Worm (Caenorhabditis elegans) whole organism, early embryonic: Measurements from ENCODE around the gene Y39A3B.8.

Experiments used
- B0310.2 ChIP-seq: sonication (generic microtip); optimal IDR thresholded peaks from 2 replicates; lab custom pipeline; 2016; ENCODE audit warnings: mild to moderate bottlenecking, missing genetic modification characterization, missing compliant biosample characterization
- F13C5.2 ChIP-seq: sonication (generic microtip); optimal IDR thresholded peaks from 2 replicates; lab custom pipeline; 2017; ENCODE audit warnings: mild to moderate bottlenecking, missing genetic modification characterization, inconsistent platforms, missing compliant biosample characterization
- aly-1 ChIP-seq: sonication (generic microtip); optimal IDR thresholded peaks from 2 replicates; lab custom pipeline; 2016; ENCODE audit warnings: missing genetic modification characterization, missing compliant biosample characterization
- ama-1 ChIP-seq: fragments of 150-350 bp; optimal IDR thresholded peaks from 2 replicates; lab custom pipeline; 2014
- ceh-13 ChIP-seq: fragments of 200-800 bp; sonication (Bioruptor generic); optimal IDR thresholded peaks from 2 replicates; lab custom pipeline; 2018; ENCODE audit warnings: mild to moderate bottlenecking, missing genetic modification characterization, missing compliant biosample characterization
- ceh-36 ChIP-seq: sonication (generic microtip); optimal IDR thresholded peaks from 2 replicates; lab custom pipeline; 2016; ENCODE audit warnings: missing genetic modification characterization, inconsistent platforms, missing compliant biosample characterization
- ets-7 ChIP-seq: sonication (generic microtip); optimal IDR thresholded peaks from 2 replicates; lab custom pipeline; 2016; ENCODE audit warnings: missing genotype, missing genetic modification characterization, missing compliant biosample characterization
- flt-1 ChIP-seq: fragments of 200-800 bp; sonication (Bioruptor generic); IDR thresholded peaks from 2 replicates; pipeline ENCODE4 v1.3.6; 2022; ENCODE audit warnings: missing genetic modification characterization, missing compliant biosample characterization
- hmbx-1 ChIP-seq: sonication (generic microtip); optimal IDR thresholded peaks from 2 replicates; lab custom pipeline; 2016; ENCODE audit warnings: mild to moderate bottlenecking, missing genetic modification characterization, missing compliant biosample characterization
- hmg-4 ChIP-seq: fragments of 200-800 bp; sonication (Bioruptor generic); optimal IDR thresholded peaks from 2 replicates; lab custom pipeline; 2018; ENCODE audit warnings: mild to moderate bottlenecking, missing genetic modification characterization, missing compliant biosample characterization
- hnd-1 ChIP-seq: sonication (generic microtip); optimal IDR thresholded peaks from 2 replicates; lab custom pipeline; 2016; ENCODE audit warnings: missing genetic modification characterization, missing compliant biosample characterization
- pes-1 ChIP-seq: fragments of 200-800 bp; sonication (Bioruptor generic); IDR thresholded peaks from 2 replicates; pipeline ENCODE4 v1.3.6; 2022; ENCODE audit warnings: missing genetic modification reagents, missing genetic modification characterization, missing compliant biosample characterization
- scrt-1 ChIP-seq: fragments of 200-800 bp; sonication (Bioruptor generic); IDR thresholded peaks from 2 replicates; pipeline ENCODE4 v1.3.6; 2022; ENCODE audit warnings: missing genetic modification characterization, missing compliant biosample characterization
- sea-1 ChIP-seq: fragments of 200-800 bp; sonication (Bioruptor generic); conservative IDR thresholded peaks from 2 replicates; pipeline ENCODE4 v1.3.6; 2022; ENCODE audit warnings: missing genetic modification characterization, missing compliant biosample characterization
- tbx-11 ChIP-seq: fragments of 200-800 bp; sonication (Bioruptor generic); IDR thresholded peaks from 2 replicates; pipeline ENCODE4 v1.3.6; 2022; ENCODE audit warnings: missing genetic modification characterization, missing compliant biosample characterization
- tbx-37 ChIP-seq: fragments of 200-800 bp; sonication (Bioruptor generic); conservative IDR thresholded peaks from 2 replicates; pipeline ENCODE4 v1.3.6; 2022; ENCODE audit warnings: missing genetic modification reagents, missing genetic modification characterization, missing compliant biosample characterization
- tra-4 ChIP-seq: sonication (generic microtip); optimal IDR thresholded peaks from 2 replicates; lab custom pipeline; 2017; ENCODE audit warnings: missing genetic modification characterization, missing compliant biosample characterization

The Y39A3B.8 gene

DNA sequence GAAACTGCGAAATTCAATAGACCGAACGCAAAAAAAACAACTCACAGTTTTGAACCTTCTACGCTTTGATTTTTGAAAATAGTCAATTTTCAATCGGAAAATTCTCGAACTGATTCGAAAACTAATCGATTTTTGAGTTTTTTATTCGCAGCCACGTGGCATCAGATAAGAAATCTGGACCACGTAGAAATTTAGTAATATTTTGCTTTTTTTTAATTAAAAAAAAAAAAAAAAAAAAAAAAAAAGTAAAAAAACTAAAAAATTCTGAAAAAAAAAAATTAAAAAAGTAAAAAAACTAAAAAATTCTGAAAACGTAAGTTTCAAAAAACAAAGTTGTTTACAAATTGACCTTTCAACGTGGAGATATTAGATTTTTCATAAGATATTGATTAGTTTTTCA is 11.2 kb upstream of the Y39A3B.8 start, which contains the start of gene R155.3:
Gene R155.3 (minus strand): TSS at position 101 of the 400 bp plus-strand sequence.
- no peak for TF ChIP-seq pes-1 (GFP tag; lab: Robert Waterston, UW)
- TF ChIP-seq sea-1 (GFP tag; lab: Robert Waterston, UW) = no peak
- TF ChIP-seq hmg-4 (GFP tag; lab: Kevin White, UChicago) = no peak
- no peak for TF ChIP-seq aly-1 (tag; lab: Kevin White, UChicago)
- no peak for TF ChIP-seq hnd-1 (tag; lab: Kevin White, UChicago)
- no peak for TF ChIP-seq scrt-1 (GFP tag; lab: Robert Waterston, UW)
- TF ChIP-seq flt-1 (GFP tag; lab: Robert Waterston, UW) = no peak
- no peak for TF ChIP-seq F13C5.2
- TF ChIP-seq B0310.2 = no peak
- no peak for TF ChIP-seq ceh-36 (tag; lab: Kevin White, UChicago)
- no peak for TF ChIP-seq ets-7 (tag; lab: Kevin White, UChicago)
- TF ChIP-seq tra-4 (tag; lab: Kevin White, UChicago) = no peak
- TF ChIP-seq hmbx-1 (tag; lab: Kevin White, UChicago) = no peak
- no peak for TF ChIP-seq tbx-11 (GFP tag; lab: Robert Waterston, UW)
- no peak for TF ChIP-seq tbx-37 (GFP tag; lab: Robert Waterston, UW)
- TF ChIP-seq ceh-13 = no peak
- no peak for TF ChIP-seq ama-1

ce11 chrIII:1977424-1977823 is 10.4 kb upstream of the Y39A3B.8 start:
- TF ChIP-seq sea-1 (GFP tag; lab: Robert Waterston, UW) = no peak
- TF ChIP-seq ceh-13 = no peak
- no peak for TF ChIP-seq tra-4 (tag; lab: Kevin White, UChicago)
- TF ChIP-seq hmbx-1 (tag; lab: Kevin White, UChicago) = no peak
- TF ChIP-seq scrt-1 (GFP tag; lab: Robert Waterston, UW) = no peak
- no peak for TF ChIP-seq B0310.2
- TF ChIP-seq pes-1 (GFP tag; lab: Robert Waterston, UW) = no peak
- TF ChIP-seq tbx-11 (GFP tag; lab: Robert Waterston, UW) = no peak
- no peak for TF ChIP-seq tbx-37 (GFP tag; lab: Robert Waterston, UW)
- TF ChIP-seq hnd-1 (tag; lab: Kevin White, UChicago) = no peak
- no peak for TF ChIP-seq aly-1 (tag; lab: Kevin White, UChicago)
- no peak for TF ChIP-seq ama-1
- TF ChIP-seq F13C5.2 = no peak
- TF ChIP-seq hmg-4 (GFP tag; lab: Kevin White, UChicago) = no peak

ce11 chrIII:1981467-1981866 is 6.3 kb upstream of the Y39A3B.8 start:
- no peak for TF ChIP-seq ets-7 (tag; lab: Kevin White, UChicago)

ce11 chrIII:1982597-1983244 is 5.1 kb upstream of the Y39A3B.8 start, which contains the start of gene srd-66:
srd-66 (minus strand) TSS chrIII:1982647.
- no peak for TF ChIP-seq B0310.2
- TF ChIP-seq ets-7 (tag; lab: Kevin White, UChicago) = no peak
- TF ChIP-seq flt-1 (GFP tag; lab: Robert Waterston, UW) = no peak
- no peak for TF ChIP-seq aly-1 (tag; lab: Kevin White, UChicago)
- no peak for TF ChIP-seq ceh-36 (tag; lab: Kevin White, UChicago)
- no peak for TF ChIP-seq tra-4 (tag; lab: Kevin White, UChicago)
- TF ChIP-seq F13C5.2 = no peak
- TF ChIP-seq ama-1 = no peak
- no peak for TF ChIP-seq hmbx-1 (tag; lab: Kevin White, UChicago)
- no peak for TF ChIP-seq pes-1 (GFP tag; lab: Robert Waterston, UW)
- TF ChIP-seq sea-1 (GFP tag; lab: Robert Waterston, UW) = no peak
- TF ChIP-seq tbx-11 (GFP tag; lab: Robert Waterston, UW) = no peak
- no peak for TF ChIP-seq tbx-37 (GFP tag; lab: Robert Waterston, UW)
- no peak for TF ChIP-seq scrt-1 (GFP tag; lab: Robert Waterston, UW)
- no peak for TF ChIP-seq hmg-4 (GFP tag; lab: Kevin White, UChicago)
- TF ChIP-seq ceh-13 = no peak
- no peak for TF ChIP-seq hnd-1 (tag; lab: Kevin White, UChicago)

DNA sequence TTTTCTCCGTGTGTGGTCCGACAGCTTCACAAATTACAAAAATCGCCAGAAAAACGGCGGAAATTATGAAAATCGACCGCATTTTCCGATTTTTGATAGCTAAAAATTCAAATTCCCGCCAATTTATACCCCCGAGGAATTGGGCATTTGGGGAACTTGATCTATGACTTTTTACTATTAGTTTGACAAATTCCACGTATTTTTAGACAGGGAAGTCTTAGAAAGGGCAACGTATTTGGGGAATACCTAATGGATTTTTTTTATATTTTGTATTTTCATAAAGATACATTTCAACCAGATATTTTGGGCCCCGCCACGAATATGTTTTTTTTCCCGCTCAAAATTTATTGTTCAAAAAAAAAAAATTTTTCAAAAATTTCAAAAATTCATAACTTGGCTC is 2.9 kb upstream of the Y39A3B.8 start, which contains the start of gene Y39A3B.7:
Gene Y39A3B.7 (minus strand): TSS at position 101 of the 400 bp plus-strand sequence.
- TF ChIP-seq F13C5.2 = no peak
- TF ChIP-seq tra-4 (tag; lab: Kevin White, UChicago) = no peak
- TF ChIP-seq tbx-11 (GFP tag; lab: Robert Waterston, UW) = no peak
- no peak for TF ChIP-seq sea-1 (GFP tag; lab: Robert Waterston, UW)
- TF ChIP-seq pes-1 (GFP tag; lab: Robert Waterston, UW) = no peak
- TF ChIP-seq ceh-36 (tag; lab: Kevin White, UChicago) = no peak
- no peak for TF ChIP-seq hmg-4 (GFP tag; lab: Kevin White, UChicago)

DNA sequence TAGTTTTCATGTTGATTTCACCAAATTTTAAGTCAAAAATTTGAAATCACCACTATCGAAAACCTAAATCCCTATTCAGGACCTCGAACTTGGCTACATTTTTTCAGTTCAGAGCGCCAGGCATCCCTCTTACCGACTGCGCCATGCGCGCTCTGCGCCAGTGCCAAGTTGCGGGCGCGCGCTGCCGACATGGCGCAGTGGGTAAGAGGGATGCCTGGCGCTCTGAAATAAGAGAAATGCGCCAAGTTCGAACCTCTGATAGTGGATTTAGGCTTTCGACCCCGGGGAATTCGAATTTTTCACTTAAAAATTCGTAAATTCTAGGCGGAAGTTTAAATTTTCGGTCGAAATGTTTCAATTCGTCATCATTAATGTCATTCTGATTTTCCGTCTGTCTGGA is 2.1 kb downstream of the Y39A3B.8 start:
- TF ChIP-seq sea-1 (GFP tag; lab: Robert Waterston, UW) (no peak), hnd-1 (tag; lab: Kevin White, UChicago) (no peak), ceh-36 (tag; lab: Kevin White, UChicago) (no peak), F13C5.2 (no peak), ama-1 (no peak)

DNA sequence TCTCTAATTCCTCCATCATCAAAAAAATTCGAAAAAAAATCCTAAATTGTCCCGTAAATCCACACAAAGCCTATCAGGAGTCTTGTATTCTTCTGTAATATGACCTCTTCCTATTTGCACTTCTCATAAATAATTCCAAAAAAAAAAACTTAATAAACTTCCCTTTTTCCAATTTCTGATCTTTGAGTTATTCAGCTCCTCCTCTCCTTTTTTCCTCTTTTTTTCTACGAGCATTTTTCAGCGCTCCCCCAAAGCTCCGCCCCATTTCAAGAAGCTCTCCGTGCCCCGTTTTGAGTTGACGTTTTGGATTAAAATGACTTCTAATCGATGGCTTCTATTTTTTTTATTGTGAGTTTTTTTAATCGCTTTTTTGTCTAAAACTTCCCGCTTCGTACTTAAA is 9.8 kb downstream of the Y39A3B.8 start, which contains the start of gene lgc-42:
Gene lgc-42 (plus strand): TSS at position 301 of the 400 bp plus-strand sequence.
- TF ChIP-seq ceh-36 (tag; lab: Kevin White, UChicago) = no peak
- TF ChIP-seq ets-7 (tag; lab: Kevin White, UChicago) = no peak
- TF ChIP-seq scrt-1 (GFP tag; lab: Robert Waterston, UW) = no peak

DNA sequence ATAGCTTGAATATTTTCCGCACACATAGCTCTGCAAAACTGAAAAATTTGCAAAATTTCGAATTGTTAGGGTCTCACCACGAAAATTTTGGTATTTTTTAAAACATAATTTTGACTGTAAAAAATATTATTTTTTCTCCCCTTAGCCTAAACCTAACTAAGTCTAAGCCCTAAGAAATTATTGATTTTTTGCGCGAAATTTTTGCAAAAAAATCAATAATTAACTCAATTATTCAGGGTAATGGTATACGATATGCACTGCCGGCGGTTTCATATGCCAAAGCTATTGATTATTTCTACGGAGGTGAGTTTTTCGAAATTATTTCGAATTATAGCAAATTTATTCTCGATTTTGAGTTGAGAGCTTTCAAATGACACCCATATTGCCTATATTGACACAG is 13.4 kb downstream of the Y39A3B.8 start:
- no peak for TF ChIP-seq ets-7 (tag; lab: Kevin White, UChicago)
- TF ChIP-seq ceh-36 (tag; lab: Kevin White, UChicago) = no peak
- no peak for TF ChIP-seq B0310.2
- no peak for TF ChIP-seq tbx-11 (GFP tag; lab: Robert Waterston, UW)
- no peak for TF ChIP-seq hnd-1 (tag; lab: Kevin White, UChicago)
- no peak for TF ChIP-seq pes-1 (GFP tag; lab: Robert Waterston, UW)
- TF ChIP-seq sea-1 (GFP tag; lab: Robert Waterston, UW) = no peak
- TF ChIP-seq ama-1 = no peak
